Worm (Caenorhabditis elegans) whole organism, young adult: ENCODE measurements around the gene dars-2.

Experiments used
- B0035.1 ChIP-seq: sonication (generic microtip); optimal IDR thresholded peaks from 2 replicates; lab custom pipeline; 2016; ENCODE audit warnings: missing genetic modification characterization, mild to moderate bottlenecking, missing compliant biosample characterization, missing genotype, missing genetic modification reagents
- F23B12.7 ChIP-seq: sonication (generic microtip); optimal IDR thresholded peaks from 2 replicates; lab custom pipeline; 2017; ENCODE audit warnings: missing genetic modification characterization, mild to moderate bottlenecking, missing compliant biosample characterization, antibody characterized with exemption, moderate library complexity; ENCODE audit not compliant: insufficient read depth
- F49E8.2 ChIP-seq: sonication (generic microtip); optimal IDR thresholded peaks from 3 replicates; lab custom pipeline; 2017; ENCODE audit warnings: missing genetic modification characterization, mild to moderate bottlenecking, missing compliant biosample characterization, antibody characterized with exemption, moderate library complexity; ENCODE audit not compliant: insufficient read depth
- F52B5.7 ChIP-seq: sonication (generic microtip); optimal IDR thresholded peaks from 2 replicates; lab custom pipeline; 2016; ENCODE audit warnings: mild to moderate bottlenecking, missing genetic modification characterization, missing compliant biosample characterization
- Y53G8AR.9 ChIP-seq: fragments of 200-800 bp; sonication (Bioruptor generic); conservative IDR thresholded peaks from 2 replicates; pipeline ENCODE4 v1.3.6; 2022; ENCODE audit warnings: missing genetic modification reagents, missing genetic modification characterization, missing compliant biosample characterization
- Y56A3A.18 ChIP-seq: fragments of 200-800 bp; sonication (Bioruptor generic); IDR thresholded peaks from 2 replicates; pipeline ENCODE4 v1.3.6; 2022; ENCODE audit warnings: missing genetic modification reagents, missing genetic modification characterization, missing compliant biosample characterization
- Y95B8A.8 ChIP-seq: fragments of 200-800 bp; sonication (Bioruptor generic); IDR thresholded peaks from 2 replicates; pipeline ENCODE4 v1.3.6; 2022; ENCODE audit warnings: missing genetic modification reagents, missing genetic modification characterization, missing compliant biosample characterization
- ZK185.1 ChIP-seq: sonication (generic microtip); optimal IDR thresholded peaks from 2 replicates; lab custom pipeline; 2016; ENCODE audit warnings: mild to moderate bottlenecking, missing genetic modification characterization, missing compliant biosample characterization; ENCODE audit not compliant: poor library complexity, severe bottlenecking
- akir-1 ChIP-seq: fragments of 200-800 bp; sonication (Bioruptor generic); optimal IDR thresholded peaks from 2 replicates; lab custom pipeline; 2018; ENCODE audit warnings: mild to moderate bottlenecking, missing genetic modification characterization, moderate library complexity, missing compliant biosample characterization
- ama-1 ChIP-seq, 3 experiments: fragments of 150-350 bp in 1 of 3; sonication (generic microtip) in 2 of 3; optimal IDR thresholded peaks; 2 replicates each; lab custom pipeline; 2014 to 2018; ENCODE audit warnings: missing biosample characterization in 2 of 3, missing genetic modification characterization in 2 of 3, missing genetic modification reagents in 2 of 3
- aptf-2 ChIP-seq: fragments of 200-800 bp; sonication (Bioruptor generic); conservative IDR thresholded peaks from 2 replicates; pipeline ENCODE4 v1.3.6; 2022; ENCODE audit warnings: missing genetic modification reagents, missing genetic modification characterization, missing compliant biosample characterization
- attf-3 ChIP-seq: fragments of 200-800 bp; sonication (Bioruptor generic); conservative IDR thresholded peaks from 2 replicates; pipeline ENCODE4 v1.3.6; 2022; ENCODE audit warnings: missing genetic modification reagents, missing genetic modification characterization, missing compliant biosample characterization
- attf-6 ChIP-seq: fragments of 200-800 bp; sonication (Bioruptor generic); IDR thresholded peaks from 2 replicates; pipeline ENCODE4 v1.3.6; 2022; ENCODE audit warnings: missing genetic modification reagents, missing genetic modification characterization, missing compliant biosample characterization
- ccch-3 ChIP-seq: fragments of 200-800 bp; sonication (Bioruptor generic); optimal IDR thresholded peaks from 2 replicates; lab custom pipeline; 2018; ENCODE audit warnings: mild to moderate bottlenecking, missing genetic modification characterization, missing compliant biosample characterization
- cebp-1 ChIP-seq, 2 experiments: fragments of 200-800 bp in 1 of 2; sonication (Bioruptor generic) in 1 of 2; sonication (generic microtip) in 1 of 2; IDR thresholded peaks in 1 of 2; optimal IDR thresholded peaks in 1 of 2; 2 replicates each; pipeline versions ENCODE4 v1.3.6 to Lab custom; 2017 to 2022; ENCODE audit warnings: missing compliant biosample characterization in 2 of 2, missing genetic modification characterization in 2 of 2, mild to moderate bottlenecking in 1 of 2, missing genetic modification reagents in 1 of 2, moderate library complexity in 1 of 2
- ceh-79 ChIP-seq: sonication (generic microtip); optimal IDR thresholded peaks from 2 replicates; lab custom pipeline; 2017; ENCODE audit warnings: mild to moderate bottlenecking, missing genetic modification characterization, missing compliant biosample characterization
- chd-7 ChIP-seq: sonication (generic microtip); optimal IDR thresholded peaks from 2 replicates; lab custom pipeline; 2016; ENCODE audit warnings: mild to moderate bottlenecking, missing genetic modification characterization, moderate library complexity, missing compliant biosample characterization
- egl-44 ChIP-seq: fragments of 200-800 bp; sonication (Bioruptor generic); IDR thresholded peaks from 2 replicates; pipeline ENCODE4 v1.3.6; 2022; ENCODE audit warnings: missing genetic modification reagents, missing genetic modification characterization, missing compliant biosample characterization
- ekl-4 ChIP-seq: fragments of 200-800 bp; sonication (Bioruptor generic); IDR thresholded peaks from 2 replicates; pipeline ENCODE4 v1.3.6; 2022; ENCODE audit warnings: missing genetic modification reagents, missing genetic modification characterization, missing compliant biosample characterization
- hmg-1.2 ChIP-seq: fragments of 200-800 bp; sonication (Bioruptor generic); IDR thresholded peaks from 2 replicates; pipeline ENCODE4 v1.3.6; 2022; ENCODE audit warnings: missing genetic modification reagents, missing genetic modification characterization, missing compliant biosample characterization
- hmg-20 ChIP-seq: fragments of 200-800 bp; sonication (Bioruptor generic); IDR thresholded peaks from 2 replicates; pipeline ENCODE4 v1.3.6; 2022; ENCODE audit warnings: missing genetic modification reagents, missing genetic modification characterization, missing compliant biosample characterization
- hrde-1 ChIP-seq: sonication (generic microtip); optimal IDR thresholded peaks from 2 replicates; lab custom pipeline; 2016; ENCODE audit warnings: missing genetic modification characterization, mild to moderate bottlenecking, missing compliant biosample characterization, moderate library complexity, missing genotype, missing genetic modification reagents, borderline replicate concordance
- hsf-1 ChIP-seq: fragments of 200-800 bp; sonication (Bioruptor generic); IDR thresholded peaks from 2 replicates; pipeline ENCODE4 v1.3.6; 2022; ENCODE audit warnings: missing genetic modification reagents, missing genetic modification characterization, missing compliant biosample characterization
- let-526 ChIP-seq: fragments of 200-800 bp; sonication (Bioruptor generic); IDR thresholded peaks from 2 replicates; pipeline ENCODE4 v1.3.6; 2022; ENCODE audit warnings: missing genetic modification reagents, missing genetic modification characterization, missing compliant biosample characterization
- lin-35 ChIP-seq, 3 experiments: fragments of 150-350 bp in 2 of 3; sonication (generic microtip) in 1 of 3; optimal IDR thresholded peaks; 2 replicates each; lab custom pipeline; 2014 to 2018; ENCODE audit warnings: missing biosample characterization in 3 of 3, missing genetic modification characterization in 3 of 3, missing genetic modification reagents in 3 of 3
- lin-54 ChIP-seq: fragments of 200-800 bp; sonication (Bioruptor generic); optimal IDR thresholded peaks from 2 replicates; lab custom pipeline; 2018; ENCODE audit warnings: mild to moderate bottlenecking, missing genetic modification characterization, missing compliant biosample characterization
- lsl-1 ChIP-seq: fragments of 200-800 bp; sonication (Bioruptor generic); optimal IDR thresholded peaks from 2 replicates; lab custom pipeline; 2018; ENCODE audit warnings: mild to moderate bottlenecking, missing genetic modification characterization, moderate library complexity, missing compliant biosample characterization
- madf-10 ChIP-seq: sonication (generic microtip); optimal IDR thresholded peaks from 2 replicates; lab custom pipeline; 2016; ENCODE audit warnings: mild to moderate bottlenecking, missing genetic modification characterization, missing compliant biosample characterization
- madf-6 ChIP-seq: fragments of 200-800 bp; sonication (Bioruptor generic); IDR thresholded peaks from 2 replicates; pipeline ENCODE4 v1.3.6; 2022; ENCODE audit warnings: missing genetic modification reagents, missing genetic modification characterization, missing compliant biosample characterization
- nfya-1 ChIP-seq: sonication (generic microtip); optimal IDR thresholded peaks from 2 replicates; lab custom pipeline; 2017; ENCODE audit warnings: antibody characterized with exemption, missing compliant biosample characterization, missing genetic modification characterization, borderline replicate concordance; ENCODE audit not compliant: insufficient read depth
- nfyb-1 ChIP-seq: fragments of 200-800 bp; sonication (Bioruptor generic); IDR thresholded peaks from 2 replicates; pipeline ENCODE4 v1.3.6; 2022; ENCODE audit warnings: missing genetic modification reagents, missing genetic modification characterization, missing compliant biosample characterization
- nhr-120 ChIP-seq: fragments of 200-800 bp; sonication (Bioruptor generic); IDR thresholded peaks from 2 replicates; pipeline ENCODE4 v1.3.6; 2022; ENCODE audit warnings: missing genetic modification characterization, missing compliant biosample characterization
- repo-1 ChIP-seq: sonication (generic microtip); optimal IDR thresholded peaks from 2 replicates; lab custom pipeline; 2017; ENCODE audit warnings: mild to moderate bottlenecking, missing genetic modification characterization, missing compliant biosample characterization
- snpc-3.4 ChIP-seq: sonication (generic microtip); optimal IDR thresholded peaks from 2 replicates; lab custom pipeline; 2017; ENCODE audit warnings: missing genetic modification characterization, mild to moderate bottlenecking, missing compliant biosample characterization, antibody characterized with exemption, moderate library complexity, missing genotype, missing genetic modification reagents
- snpc-4 ChIP-seq, 5 experiments: fragments of 150-350 bp in 1 of 5; sonication (generic microtip) in 4 of 5; optimal IDR thresholded peaks; 2 replicates each; lab custom pipeline; 2014 to 2018; ENCODE audit warnings: missing genetic modification characterization in 5 of 5, missing biosample characterization in 3 of 5, antibody characterized with exemption in 2 of 5, mild to moderate bottlenecking in 2 of 5, missing compliant biosample characterization in 2 of 5, missing genotype in 2 of 5, moderate library complexity in 2 of 5, missing genetic modification reagents in 1 of 5
- xnd-1 ChIP-seq: sonication (generic microtip); optimal IDR thresholded peaks from 2 replicates; lab custom pipeline; 2016; ENCODE audit warnings: missing genotype, missing genetic modification reagents, missing genetic modification characterization, missing compliant biosample characterization
- ztf-25 ChIP-seq: fragments of 200-800 bp; sonication (Bioruptor generic); IDR thresholded peaks from 2 replicates; pipeline ENCODE4 v1.3.6; 2022; ENCODE audit warnings: missing genetic modification reagents, missing genetic modification characterization, missing compliant biosample characterization
- ztf-26 ChIP-seq: sonication (generic microtip); optimal IDR thresholded peaks from 2 replicates; lab custom pipeline; 2017; ENCODE audit warnings: missing genetic modification characterization, missing compliant biosample characterization

Gene dars-2

ce11 chrV:12053598-12053997 lies 5.1 kb downstream of the dars-2 start, which contains the start of gene F10C2.7:
TSS of gene F10C2.7 (plus strand) at chrV:12053898.
- TF ChIP-seq hmg-1.2: no peak
- no peak for TF ChIP-seq F52B5.7 (tag; lab: Kevin White, UChicago)
- no peak for TF ChIP-seq Y95B8A.8 (GFP tag; lab: Robert Waterston, UW)
- TF ChIP-seq let-526 (GFP tag; lab: Robert Waterston, UW): no peak
- TF ChIP-seq B0035.1 (tag; lab: Kevin White, UChicago): no peak
- TF ChIP-seq ZK185.1 (tag; lab: Kevin White, UChicago): no peak
- TF ChIP-seq egl-44 (GFP tag; lab: Robert Waterston, UW): no peak
- no peak for TF ChIP-seq chd-7
- no peak for TF ChIP-seq ccch-3 (GFP tag; lab: Kevin White, UChicago)
- no peak for TF ChIP-seq attf-3 (GFP tag; lab: Robert Waterston, UW)
- TF ChIP-seq F23B12.7 (tag; lab: Kevin White, UChicago): no peak
- no peak for TF ChIP-seq attf-6 (GFP tag; lab: Robert Waterston, UW)
- TF ChIP-seq hmg-20 (GFP tag; lab: Robert Waterston, UW): no peak
- no peak for TF ChIP-seq Y56A3A.18 (GFP tag; lab: Robert Waterston, UW)
- no peak for TF ChIP-seq aptf-2 (GFP tag; lab: Robert Waterston, UW)
- TF ChIP-seq lin-35 (GFP tag; optimal IDR thresholded peaks at IDR 0.05; lab: Kevin White, UChicago): no peak
- no peak for TF ChIP-seq madf-10 (tag; lab: Kevin White, UChicago)
- no peak for TF ChIP-seq nhr-120 (GFP tag; lab: Robert Waterston, UW)
- TF ChIP-seq F49E8.2 (tag; lab: Kevin White, UChicago): no peak

DNA sequence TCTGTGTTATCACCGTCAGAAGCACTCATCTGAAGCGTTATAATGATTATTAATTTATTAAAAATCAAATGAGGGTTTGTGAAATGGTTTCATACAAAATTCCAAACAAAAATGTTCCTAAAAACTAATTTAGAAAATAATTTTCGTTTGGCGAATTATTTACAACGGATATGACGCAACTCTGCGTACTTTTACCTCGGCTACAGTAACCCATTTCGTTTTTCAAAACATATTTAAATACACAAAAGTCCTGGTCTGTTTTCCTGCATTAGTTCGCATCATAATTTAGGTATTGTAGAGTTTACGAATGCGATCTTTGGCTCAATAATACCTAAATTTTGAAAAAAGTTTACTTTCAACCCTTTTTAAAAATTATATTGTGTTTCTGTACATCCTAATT lies 11.2 kb downstream of the dars-2 start, which contains the start of gene R07B7.2:
TSS of gene R07B7.2 (minus strand) at position 35 of the 400 bp plus-strand sequence.
- TF ChIP-seq lsl-1 (GFP tag; lab: Kevin White, UChicago) (peak; percentile 66), hrde-1 (tag; lab: Kevin White, UChicago) (peak; percentile 4), ceh-79 (tag; lab: Kevin White, UChicago) (no peak)

DNA sequence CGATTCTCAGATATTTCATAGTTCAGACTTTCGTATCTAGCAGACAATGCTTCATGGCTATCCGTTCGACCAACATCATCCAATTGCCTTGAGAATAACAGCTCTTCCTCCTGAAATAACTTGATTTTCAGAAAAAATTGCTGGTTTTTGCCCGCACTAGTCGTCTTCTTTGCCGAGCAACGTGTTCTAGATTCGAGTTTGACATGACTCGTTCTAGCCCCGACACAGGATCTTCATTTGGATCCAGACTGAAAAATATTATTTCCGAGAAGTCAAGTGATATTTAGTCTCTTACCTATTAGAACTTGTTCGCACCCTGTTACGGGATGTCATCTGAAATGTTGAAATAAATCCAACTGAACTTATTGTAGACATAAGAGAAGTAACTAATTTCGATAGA lies 14.5 kb downstream of the dars-2 start, which contains the start of gene clh-6:
TSS of gene clh-6 (minus strand) at position 333 of the 400 bp plus-strand sequence.
- no peak for TF ChIP-seq nfya-1
- TF ChIP-seq snpc-4 (GFP tag; optimal IDR thresholded peaks at IDR 0.05; lab: Kevin White, UChicago): no peak
- TF ChIP-seq snpc-4 (tag; optimal IDR thresholded peaks at IDR 0.05; lab: Kevin White, UChicago): peak in 1 of 4 experiments; percentile 18
- peak; percentile 51; the same call in 1 of the 2 replicates for TF ChIP-seq hsf-1 (GFP tag; lab: Robert Waterston, UW)
- peak; percentile 51 for TF ChIP-seq snpc-3.4 (tag; lab: Kevin White, UChicago)
- TF ChIP-seq cebp-1 (GFP tag; IDR thresholded peaks at IDR 0.05; lab: Robert Waterston, UW): no peak
- peak; percentile 35 for TF ChIP-seq cebp-1 (tag; optimal IDR thresholded peaks at IDR 0.05; lab: Kevin White, UChicago)
- TF ChIP-seq nfyb-1 (GFP tag; lab: Robert Waterston, UW): peak; percentile 50; the same call in 1 of the 2 replicates
- TF ChIP-seq lin-35 (GFP tag; optimal IDR thresholded peaks at IDR 0.05; lab: Kevin White, UChicago): peak in 1 of 3 experiments; percentile 49
- TF ChIP-seq ztf-25 (GFP tag; lab: Robert Waterston, UW): no peak
- 0 out of 2 replicates have a peak, but pooled peaks have one; percentile 33 for TF ChIP-seq madf-6 (GFP tag; lab: Robert Waterston, UW)
- TF ChIP-seq ztf-26 (tag; lab: Kevin White, UChicago): peak; percentile 36
- TF ChIP-seq attf-6 (GFP tag; lab: Robert Waterston, UW): 0 out of 2 replicates have a peak, but pooled peaks have one; percentile 29
- TF ChIP-seq B0035.1 (tag; lab: Kevin White, UChicago): peak; percentile 12
- TF ChIP-seq xnd-1 (tag; lab: Kevin White, UChicago): no peak
- TF ChIP-seq ekl-4: 0 out of 2 replicates have a peak, but pooled peaks have one; percentile 40
- peak; percentile 38 for TF ChIP-seq ama-1 (optimal IDR thresholded peaks at IDR 0.05; lab: Kevin White, UChicago)
- peak; percentile 14 to 72 for TF ChIP-seq ama-1 (GFP tag; optimal IDR thresholded peaks at IDR 0.05; lab: Kevin White, UChicago)
- TF ChIP-seq F49E8.2 (tag; lab: Kevin White, UChicago): peak; percentile 12
- TF ChIP-seq lin-54 (GFP tag; lab: Kevin White, UChicago): no peak
- TF ChIP-seq repo-1 (tag; lab: Kevin White, UChicago): peak; percentile 69
- peak; percentile 28 for TF ChIP-seq akir-1 (GFP tag; lab: Kevin White, UChicago)
- TF ChIP-seq Y53G8AR.9 (GFP tag; lab: Robert Waterston, UW): peak; percentile 69; the same call in 1 of the 2 replicates
